Worm (Caenorhabditis elegans): ENCODE data around the gene F13A2.10.

- no peak for TF ChIP-seq ceh-16 (tag; optimal IDR thresholded peaks at IDR 0.05)
- no peak for TF ChIP-seq aly-2 (tag; optimal IDR thresholded peaks at IDR 0.05)
- TF ChIP-seq nhr-77 (tag; optimal IDR thresholded peaks at IDR 0.05): no peak
- TF ChIP-seq nhr-76 (tag; optimal IDR thresholded peaks at IDR 0.05): no peak
- TF ChIP-seq pha-4 (tag; optimal IDR thresholded peaks at IDR 0.05): no peak
Measured at ce11 chrV:4432783-4433237, 46.7 kb upstream of the F13A2.10 start, which contains the start of gene Y47D7A.15.

All from whole organism, L3 larva.